Worm (Caenorhabditis elegans) whole organism, midembryonic: Measurements from ENCODE around the gene oac-46.

Experiments used
- T22C8.4 ChIP-seq: fragments of 200-800 bp; sonication (Bioruptor generic); IDR thresholded peaks from 2 replicates; pipeline ENCODE4 v1.3.6; 2022; ENCODE audit warnings: missing genetic modification characterization, missing compliant biosample characterization
- flt-1 ChIP-seq: fragments of 200-800 bp; sonication (Bioruptor generic); IDR thresholded peaks from 2 replicates; pipeline ENCODE4 v1.3.6; 2022; ENCODE audit warnings: missing genetic modification characterization, missing compliant biosample characterization
- klf-2 ChIP-seq: fragments of 200-800 bp; sonication (Bioruptor generic); conservative IDR thresholded peaks from 2 replicates; pipeline ENCODE4 v1.3.6; 2022; ENCODE audit warnings: missing genetic modification reagents, missing genetic modification characterization, missing compliant biosample characterization
- tab-1 ChIP-seq: fragments of 200-800 bp; sonication (Bioruptor generic); IDR thresholded peaks from 2 replicates; pipeline ENCODE4 v1.3.6; 2022; ENCODE audit warnings: missing genetic modification characterization, missing compliant biosample characterization
- ztf-23 ChIP-seq: fragments of 200-800 bp; sonication (Bioruptor generic); IDR thresholded peaks from 2 replicates; pipeline ENCODE4 v1.3.6; 2022; ENCODE audit warnings: missing genetic modification reagents, missing genetic modification characterization, missing compliant biosample characterization
- ztf-29 ChIP-seq: fragments of 200-800 bp; sonication (Bioruptor generic); IDR thresholded peaks from 2 replicates; pipeline ENCODE4 v1.3.6; 2022; ENCODE audit warnings: missing genetic modification reagents, missing genetic modification characterization, missing compliant biosample characterization

DNA sequence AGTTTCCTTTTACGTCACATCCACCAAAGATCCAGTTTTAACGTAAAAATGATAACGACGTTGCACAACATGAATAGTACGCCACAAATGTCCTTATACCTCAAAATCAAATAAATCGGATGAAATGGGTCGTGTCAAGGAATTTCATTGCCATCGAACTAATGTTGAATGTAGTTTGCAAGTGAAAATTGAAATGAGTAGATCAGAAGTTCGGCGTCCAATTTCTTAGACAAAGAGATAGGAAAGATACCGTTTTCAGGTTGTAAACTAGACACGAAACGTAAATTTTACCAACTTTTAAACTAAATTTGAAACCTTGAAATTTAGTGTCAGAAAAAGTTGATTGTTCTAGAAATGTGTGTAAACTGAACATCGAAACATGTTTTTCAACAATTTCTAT, 3.0 kb upstream of the oac-46 start:
- TF ChIP-seq flt-1 (no peak), T22C8.4 (GFP tag; lab: Robert Waterston, UW) (no peak), klf-2 (no peak), tab-1 (GFP tag; lab: Robert Waterston, UW) (no peak), ztf-23 (no peak), ztf-29 (GFP tag; lab: Robert Waterston, UW) (no peak)
